Worm (Caenorhabditis elegans): ENCODE results near the gene Y38E10A.1.

Gene Y38E10A.1

ce11 chrII:12570523-12570922 lies at the start of gene Y38E10A.1:
TSS of gene Y38E10A.1 (minus strand) at chrII:12570623.
- TF ChIP-seq med-1 (GFP tag; optimal IDR thresholded peaks at IDR 0.05; ENCODE audit: insufficient read depth) (no peak), klf-2 (GFP tag; conservative IDR thresholded peaks at IDR 0.05) (no peak), flt-1 (GFP tag; IDR thresholded peaks at IDR 0.05) (no peak), ztf-29 (GFP tag; IDR thresholded peaks at IDR 0.05) (no peak), T22C8.4 (GFP tag; IDR thresholded peaks at IDR 0.05) (no peak), tab-1 (GFP tag; IDR thresholded peaks at IDR 0.05) (no peak), ref-1 (GFP tag; conservative IDR thresholded peaks at IDR 0.05) (no peak), cog-1 (tag; optimal IDR thresholded peaks at IDR 0.05) (no peak), ztf-23 (GFP tag; IDR thresholded peaks at IDR 0.05) (no peak)

ce11 chrII:12619288-12619687 lies 48.9 kb upstream of the Y38E10A.1 start, which contains the start of gene nspe-2:
TSS of gene nspe-2 (minus strand) at chrII:12619388.
- TF ChIP-seq klf-2 (GFP tag; conservative IDR thresholded peaks at IDR 0.05) = no peak
- no peak for TF ChIP-seq tab-1 (GFP tag; IDR thresholded peaks at IDR 0.05)
- no peak for TF ChIP-seq T22C8.4 (GFP tag; IDR thresholded peaks at IDR 0.05)
- TF ChIP-seq ztf-29 (GFP tag; IDR thresholded peaks at IDR 0.05) = no peak
- no peak for TF ChIP-seq ztf-23 (GFP tag; IDR thresholded peaks at IDR 0.05)
- TF ChIP-seq cog-1 (tag; optimal IDR thresholded peaks at IDR 0.05) = no peak
- TF ChIP-seq med-1 (GFP tag; optimal IDR thresholded peaks at IDR 0.05; ENCODE audit: insufficient read depth) = no peak

DNA sequence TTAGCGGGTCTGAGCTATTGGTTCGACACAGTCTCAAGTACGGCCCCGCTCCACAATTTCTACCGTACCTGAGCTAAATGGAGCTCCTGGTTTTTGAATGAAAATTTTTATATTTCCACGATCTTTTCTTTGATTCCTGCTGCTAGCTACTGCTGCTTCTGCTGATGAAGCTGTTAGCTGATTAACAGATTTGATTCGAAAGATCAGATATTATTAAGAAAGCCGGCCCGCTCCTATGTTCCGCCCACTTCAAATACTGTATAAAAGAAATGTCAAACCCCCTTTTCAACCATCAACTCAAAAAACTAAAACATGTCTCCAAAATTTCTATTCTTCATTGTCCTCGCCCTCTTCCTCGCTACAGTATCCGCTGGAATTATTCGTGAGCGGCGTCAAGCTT lies 47.2 kb upstream of the Y38E10A.1 start, which contains the start of gene nspe-3:
Gene nspe-3 (plus strand): TSS at position 301 of the 400 bp plus-strand sequence.
- TF ChIP-seq tab-1 (GFP tag; IDR thresholded peaks at IDR 0.05) = no peak
- no peak for TF ChIP-seq klf-2 (GFP tag; conservative IDR thresholded peaks at IDR 0.05)
- TF ChIP-seq ztf-29 (GFP tag; IDR thresholded peaks at IDR 0.05) = no peak
- no peak for TF ChIP-seq T22C8.4 (GFP tag; IDR thresholded peaks at IDR 0.05)
- TF ChIP-seq cog-1 (tag; optimal IDR thresholded peaks at IDR 0.05) = no peak
- no peak for TF ChIP-seq ztf-23 (GFP tag; IDR thresholded peaks at IDR 0.05)
- TF ChIP-seq ref-1 (GFP tag; conservative IDR thresholded peaks at IDR 0.05) = no peak
- TF ChIP-seq flt-1 (GFP tag; IDR thresholded peaks at IDR 0.05) = no peak
- TF ChIP-seq med-1 (GFP tag; optimal IDR thresholded peaks at IDR 0.05; ENCODE audit: insufficient read depth) = no peak

- TF ChIP-seq klf-2 (GFP tag; conservative IDR thresholded peaks at IDR 0.05) = no peak
- TF ChIP-seq cog-1 (tag; optimal IDR thresholded peaks at IDR 0.05) = no peak
- no peak for TF ChIP-seq ztf-29 (GFP tag; IDR thresholded peaks at IDR 0.05)
- no peak for TF ChIP-seq ref-1 (GFP tag; conservative IDR thresholded peaks at IDR 0.05)
- TF ChIP-seq T22C8.4 (GFP tag; IDR thresholded peaks at IDR 0.05) = no peak
- TF ChIP-seq tab-1 (GFP tag; IDR thresholded peaks at IDR 0.05) = no peak
- TF ChIP-seq ztf-23 (GFP tag; IDR thresholded peaks at IDR 0.05) = no peak
- no peak for TF ChIP-seq med-1 (GFP tag; optimal IDR thresholded peaks at IDR 0.05; ENCODE audit: insufficient read depth)
- TF ChIP-seq flt-1 (GFP tag; IDR thresholded peaks at IDR 0.05) = no peak
Measured at ce11 chrII:12616081-12616480, 45.7 kb upstream of the Y38E10A.1 start, which contains the start of gene nspe-6. TSS of gene nspe-6 (minus strand) at chrII:12616181.

ce11 chrII:12615413-12615812 lies 45.0 kb upstream of the Y38E10A.1 start:
- TF ChIP-seq T22C8.4 (GFP tag; IDR thresholded peaks at IDR 0.05) = no peak
- TF ChIP-seq tab-1 (GFP tag; IDR thresholded peaks at IDR 0.05) = no peak
- TF ChIP-seq klf-2 (GFP tag; conservative IDR thresholded peaks at IDR 0.05) = no peak
- no peak for TF ChIP-seq med-1 (GFP tag; optimal IDR thresholded peaks at IDR 0.05; ENCODE audit: insufficient read depth)
- TF ChIP-seq cog-1 (tag; optimal IDR thresholded peaks at IDR 0.05) = no peak
- TF ChIP-seq ztf-23 (GFP tag; IDR thresholded peaks at IDR 0.05) = no peak
- TF ChIP-seq ztf-29 (GFP tag; IDR thresholded peaks at IDR 0.05) = no peak
- TF ChIP-seq flt-1 (GFP tag; IDR thresholded peaks at IDR 0.05) = no peak
- no peak for TF ChIP-seq ref-1 (GFP tag; conservative IDR thresholded peaks at IDR 0.05)

- TF ChIP-seq med-1 (GFP tag; optimal IDR thresholded peaks at IDR 0.05; ENCODE audit: insufficient read depth) (no peak), cog-1 (tag; optimal IDR thresholded peaks at IDR 0.05) (no peak)
Measured at ce11 chrII:12612218-12612617, 41.8 kb upstream of the Y38E10A.1 start, which contains the start of gene nspe-4. TSS of gene nspe-4 (plus strand) at chrII:12612518.

ce11 chrII:12608653-12609052 lies 38.2 kb upstream of the Y38E10A.1 start, which contains the start of gene Y38E10A.9:
TSS of gene Y38E10A.9 (plus strand) at chrII:12608953.
- no peak for TF ChIP-seq flt-1 (GFP tag; IDR thresholded peaks at IDR 0.05)
- TF ChIP-seq ref-1 (GFP tag; conservative IDR thresholded peaks at IDR 0.05) = no peak
- TF ChIP-seq ztf-23 (GFP tag; IDR thresholded peaks at IDR 0.05) = no peak
- TF ChIP-seq klf-2 (GFP tag; conservative IDR thresholded peaks at IDR 0.05) = no peak
- TF ChIP-seq tab-1 (GFP tag; IDR thresholded peaks at IDR 0.05) = no peak
- no peak for TF ChIP-seq T22C8.4 (GFP tag; IDR thresholded peaks at IDR 0.05)
- no peak for TF ChIP-seq cog-1 (tag; optimal IDR thresholded peaks at IDR 0.05)
- TF ChIP-seq ztf-29 (GFP tag; IDR thresholded peaks at IDR 0.05) = no peak
- TF ChIP-seq med-1 (GFP tag; optimal IDR thresholded peaks at IDR 0.05; ENCODE audit: insufficient read depth) = no peak

ce11 chrII:12606900-12607299 lies 36.5 kb upstream of the Y38E10A.1 start, which contains the start of gene Y38E10A.8:
TSS of gene Y38E10A.8 (plus strand) at chrII:12607200.
- TF ChIP-seq ztf-29 (GFP tag; IDR thresholded peaks at IDR 0.05) = no peak
- TF ChIP-seq klf-2 (GFP tag; conservative IDR thresholded peaks at IDR 0.05) = no peak
- no peak for TF ChIP-seq T22C8.4 (GFP tag; IDR thresholded peaks at IDR 0.05)
- no peak for TF ChIP-seq tab-1 (GFP tag; IDR thresholded peaks at IDR 0.05)
- TF ChIP-seq ztf-23 (GFP tag; IDR thresholded peaks at IDR 0.05) = no peak
- no peak for TF ChIP-seq med-1 (GFP tag; optimal IDR thresholded peaks at IDR 0.05; ENCODE audit: insufficient read depth)
- TF ChIP-seq ref-1 (GFP tag; conservative IDR thresholded peaks at IDR 0.05) = no peak

DNA sequence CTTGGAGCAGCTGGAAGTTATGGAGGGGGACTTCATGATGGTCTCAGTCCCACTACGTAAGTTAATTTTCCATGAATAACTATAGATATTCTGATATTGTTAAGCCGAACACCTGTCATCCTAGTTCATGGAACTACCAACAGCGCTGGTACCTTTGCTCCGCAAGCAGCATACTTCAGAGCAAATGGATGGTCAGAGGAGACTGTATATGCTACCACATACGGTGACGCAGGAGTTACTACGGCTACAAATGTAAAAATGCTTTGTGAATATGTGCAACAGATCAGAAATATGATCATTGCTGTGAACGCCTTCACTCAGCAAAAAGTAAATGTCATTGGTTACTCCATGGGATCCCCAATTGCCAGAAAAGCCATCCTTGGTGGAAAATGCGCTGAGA lies 35.7 kb upstream of the Y38E10A.1 start:
- TF ChIP-seq cog-1 (tag; optimal IDR thresholded peaks at IDR 0.05) (no peak), ztf-29 (GFP tag; IDR thresholded peaks at IDR 0.05) (no peak), T22C8.4 (GFP tag; IDR thresholded peaks at IDR 0.05) (no peak), ztf-23 (GFP tag; IDR thresholded peaks at IDR 0.05) (no peak), tab-1 (GFP tag; IDR thresholded peaks at IDR 0.05) (no peak), flt-1 (GFP tag; IDR thresholded peaks at IDR 0.05) (no peak), klf-2 (GFP tag; conservative IDR thresholded peaks at IDR 0.05) (no peak), med-1 (GFP tag; optimal IDR thresholded peaks at IDR 0.05; ENCODE audit: insufficient read depth) (no peak), ref-1 (GFP tag; conservative IDR thresholded peaks at IDR 0.05) (no peak)
